Worm (Caenorhabditis elegans): ENCODE results near the gene lsm-7.

DNA sequence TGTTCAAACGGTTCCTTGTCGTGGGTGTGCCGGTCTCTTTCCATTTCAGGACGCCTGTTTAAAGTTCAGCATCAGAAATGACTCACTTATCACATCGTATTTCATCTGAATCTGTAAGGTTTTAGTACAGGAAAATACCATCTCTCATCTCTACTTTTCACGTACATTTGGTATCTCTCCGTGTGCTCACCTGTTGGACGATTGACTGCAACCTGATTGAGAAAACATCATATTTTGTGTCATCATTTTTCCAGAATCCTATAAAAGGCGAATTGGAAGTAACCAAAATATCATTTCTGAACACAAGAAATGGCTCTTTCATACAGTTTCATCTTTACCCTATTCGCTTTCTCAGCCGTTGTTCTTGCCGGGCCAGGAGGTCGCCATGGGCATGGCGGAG is 33.2 kb upstream of the lsm-7 start, which contains the start of gene srlf-30:
- TF ChIP-seq nhr-11 (tag; optimal IDR thresholded peaks at IDR 0.05) (no peak), hmg-1.1 (GFP tag; IDR thresholded peaks at IDR 0.05) (no peak), snpc-4 (tag; optimal IDR thresholded peaks at IDR 0.05) (no peak), daf-19 (GFP tag; conservative IDR thresholded peaks at IDR 0.05) (no peak), D1046.2 (GFP tag; IDR thresholded peaks at IDR 0.05) (no peak), ama-1 (optimal IDR thresholded peaks at IDR 0.05) (no peak), ceh-20 (GFP tag; IDR thresholded peaks at IDR 0.05) (no peak), nhr-25 (tag; optimal IDR thresholded peaks at IDR 0.05; ENCODE audit: borderline replicate concordance, insufficient read depth) (no peak), ces-1 (GFP tag; optimal IDR thresholded peaks at IDR 0.05) (no peak), unc-39 (tag; optimal IDR thresholded peaks at IDR 0.05) (no peak), nhr-6 (tag; optimal IDR thresholded peaks at IDR 0.05) (no peak), php-3 (GFP tag; IDR thresholded peaks at IDR 0.05) (no peak)

Measured in whole organism, L4 larva.